Fruit fly (Drosophila melanogaster) whole organism, embryonic: ENCODE measurements around the gene Drs.

Source experiments
- Adf1 ChIP-seq: fragments of 200-800 bp; sonication (Bioruptor generic); IDR thresholded peaks from 2 replicates; pipeline ENCODE4 v1.3.6; 2022; ENCODE audit warnings: missing biosample characterization, missing genetic modification characterization
- B-H2 ChIP-seq: fragments of 200-800 bp; sonication (Bioruptor generic); optimal IDR thresholded peaks from 2 replicates; lab custom pipeline; 2018; ENCODE audit warnings: missing biosample characterization, mild to moderate bottlenecking, missing genetic modification characterization
- C15 ChIP-seq: fragments of 200-800 bp; sonication (Bioruptor generic); IDR thresholded peaks from 3 replicates; pipeline ENCODE4 v1.3.6; 2022; ENCODE audit warnings: missing biosample characterization, missing genetic modification characterization
- CG10565 ChIP-seq: fragments of 200-800 bp; sonication (Bioruptor generic); optimal IDR thresholded peaks from 3 replicates; lab custom pipeline; 2016; ENCODE audit warnings: missing biosample characterization, mild to moderate bottlenecking, missing genetic modification characterization
- CG14965 ChIP-seq: fragments of 200-800 bp; sonication (Bioruptor generic); optimal IDR thresholded peaks from 2 replicates; lab custom pipeline; 2016; ENCODE audit warnings: missing biosample characterization, missing genetic modification characterization, borderline replicate concordance
- CG15073 ChIP-seq: fragments of 200-800 bp; sonication (Bioruptor generic); optimal IDR thresholded peaks from 2 replicates; lab custom pipeline; 2016; ENCODE audit warnings: missing biosample characterization, missing genetic modification characterization
- CG15479 ChIP-seq: fragments of 200-800 bp; sonication (Bioruptor generic); optimal IDR thresholded peaks from 3 replicates; lab custom pipeline; 2019; ENCODE audit warnings: missing biosample characterization, mild to moderate bottlenecking, missing genetic modification characterization, moderate library complexity
- CG15514 ChIP-seq: fragments of 200-800 bp; sonication (Bioruptor generic); optimal IDR thresholded peaks from 3 replicates; lab custom pipeline; 2017; ENCODE audit warnings: missing biosample characterization, missing genetic modification characterization, mild to moderate bottlenecking, moderate library complexity, missing genetic modification reagents
- CG15601 ChIP-seq: fragments of 200-800 bp; sonication (Bioruptor generic); optimal IDR thresholded peaks from 3 replicates; lab custom pipeline; 2019; ENCODE audit warnings: missing biosample characterization, mild to moderate bottlenecking, missing genetic modification characterization, moderate library complexity
- CG17802 ChIP-seq: fragments of 200-800 bp; sonication (Bioruptor generic); optimal IDR thresholded peaks from 2 replicates; lab custom pipeline; 2018; ENCODE audit warnings: missing biosample characterization, mild to moderate bottlenecking, missing genetic modification characterization, moderate library complexity
- CG17829 ChIP-seq: fragments of 200-800 bp; optimal IDR thresholded peaks from 2 replicates; lab custom pipeline; 2019; ENCODE audit warnings: missing biosample characterization, mild to moderate bottlenecking, missing genetic modification characterization, moderate library complexity
- CG1832 ChIP-seq: fragments of 200-800 bp; sonication (Bioruptor generic); optimal IDR thresholded peaks from 2 replicates; lab custom pipeline; 2017; ENCODE audit warnings: missing biosample characterization, mild to moderate bottlenecking, missing genetic modification characterization, inconsistent platforms
- CG18764 ChIP-seq: fragments of 200-800 bp; sonication (Bioruptor generic); optimal IDR thresholded peaks from 3 replicates; lab custom pipeline; 2016; ENCODE audit warnings: missing biosample characterization, missing genetic modification characterization
- CG2129 ChIP-seq: fragments of 200-800 bp; sonication (Bioruptor generic); IDR thresholded peaks from 2 replicates; pipeline ENCODE4 v1.3.6; 2022; ENCODE audit warnings: missing biosample characterization, missing genetic modification characterization; ENCODE audit not compliant: partially characterized antibody
- CG2199 ChIP-seq: fragments of 200-800 bp; sonication (Bioruptor generic); IDR thresholded peaks from 3 replicates; pipeline ENCODE4 v1.3.6; 2022; ENCODE audit warnings: missing biosample characterization, missing genetic modification characterization
- CG32767 ChIP-seq: fragments of 200-800 bp; sonication (Bioruptor generic); IDR thresholded peaks from 2 replicates; pipeline ENCODE4 v1.3.6; 2022; ENCODE audit warnings: missing biosample characterization, missing genetic modification characterization
- CG5245 ChIP-seq: fragments of 200-800 bp; sonication (Bioruptor generic); optimal IDR thresholded peaks from 3 replicates; lab custom pipeline; 2016; ENCODE audit warnings: missing biosample characterization, missing genetic modification characterization
- CG5953 ChIP-seq: fragments of 200-800 bp; sonication (Bioruptor generic); IDR thresholded peaks from 2 replicates; pipeline ENCODE4 v1.3.6; 2022; ENCODE audit warnings: missing biosample characterization, missing genetic modification characterization
- CG6765 ChIP-seq: fragments of 200-800 bp; sonication (Bioruptor generic); optimal IDR thresholded peaks from 3 replicates; lab custom pipeline; 2017; ENCODE audit warnings: missing biosample characterization, mild to moderate bottlenecking, missing genetic modification characterization
- CG6854 ChIP-seq: fragments of 200-800 bp; sonication (Bioruptor generic); optimal IDR thresholded peaks from 3 replicates; lab custom pipeline; 2017; ENCODE audit warnings: missing biosample characterization, mild to moderate bottlenecking, missing genetic modification characterization
- CG8944 ChIP-seq: fragments of 200-800 bp; sonication (Bioruptor generic); optimal IDR thresholded peaks from 3 replicates; lab custom pipeline; 2016; ENCODE audit warnings: missing biosample characterization, missing genetic modification characterization
- Camta ChIP-seq: fragments of 200-800 bp; sonication (Bioruptor generic); optimal IDR thresholded peaks from 2 replicates; lab custom pipeline; 2016; ENCODE audit warnings: missing biosample characterization, missing genetic modification characterization
- D ChIP-seq, 2 experiments: fragments of 200-800 bp in 1 of 2; fragments of >200 bp in 1 of 2; sonication (Bioruptor generic) in 1 of 2; optimal IDR thresholded peaks; 2 replicates in 1 of 2; 3 replicates in 1 of 2; lab custom pipeline; 2017; ENCODE audit warnings: mild to moderate bottlenecking in 1 of 2, missing biosample characterization in 1 of 2, missing genetic modification characterization in 1 of 2, missing genetic modification reagents in 1 of 2
- Dek ChIP-seq: fragments of 200-800 bp; sonication (Bioruptor generic); optimal IDR thresholded peaks from 3 replicates; lab custom pipeline; 2019; ENCODE audit warnings: missing biosample characterization, mild to moderate bottlenecking, missing genetic modification characterization, moderate library complexity
- Drgx ChIP-seq: fragments of 200-800 bp; sonication (Bioruptor generic); IDR thresholded peaks from 2 replicates; pipeline ENCODE4 v1.3.6; 2022; ENCODE audit warnings: missing biosample characterization, missing genetic modification characterization
- H2.0 ChIP-seq: fragments of 200-800 bp; sonication (Bioruptor generic); IDR thresholded peaks from 2 replicates; pipeline ENCODE4 v1.3.6; 2022; ENCODE audit warnings: missing biosample characterization, missing genetic modification characterization
- HLH4C ChIP-seq: fragments of 200-800 bp; sonication (Bioruptor generic); IDR thresholded peaks from 3 replicates; pipeline ENCODE4 v1.3.6; 2022; ENCODE audit warnings: missing biosample characterization, missing genetic modification characterization; ENCODE audit not compliant: partially characterized antibody
- Hr51 ChIP-seq, 2 experiments: fragments of 200-800 bp; sonication (Bioruptor generic); optimal IDR thresholded peaks; 2 replicates in 1 of 2; 3 replicates in 1 of 2; lab custom pipeline; 2016 to 2018; ENCODE audit warnings: missing biosample characterization in 2 of 2, missing genetic modification characterization in 2 of 2, mild to moderate bottlenecking in 1 of 2, moderate library complexity in 1 of 2
- Kr ChIP-seq: fragments of 200-800 bp; sonication (Bioruptor generic); optimal IDR thresholded peaks from 2 replicates; lab custom pipeline; 2017; ENCODE audit warnings: missing biosample characterization, mild to moderate bottlenecking, missing genetic modification characterization
- MBD-R2 ChIP-seq: fragments of 200-800 bp; sonication (Bioruptor generic); IDR thresholded peaks from 2 replicates; pipeline ENCODE4 v1.3.6; 2022; ENCODE audit warnings: missing biosample characterization, missing genetic modification characterization
- Nf-YB ChIP-seq: fragments of 200-800 bp; sonication (Bioruptor generic); optimal IDR thresholded peaks from 3 replicates; lab custom pipeline; 2019; ENCODE audit warnings: missing biosample characterization, mild to moderate bottlenecking, missing genetic modification characterization, moderate library complexity
- Sox100B ChIP-seq: fragments of 200-800 bp; sonication (Bioruptor generic); optimal IDR thresholded peaks from 3 replicates; lab custom pipeline; 2018; ENCODE audit warnings: missing biosample characterization, mild to moderate bottlenecking, missing genetic modification characterization
- Xrp1 ChIP-seq: fragments of 200-800 bp; sonication (Bioruptor generic); IDR thresholded peaks from 2 replicates; pipeline ENCODE4 v1.3.6; 2022; ENCODE audit warnings: missing biosample characterization, missing genetic modification characterization
- amos ChIP-seq: fragments of 200-800 bp; sonication (Bioruptor generic); IDR thresholded peaks from 2 replicates; pipeline ENCODE4 v1.3.6; 2022; ENCODE audit warnings: missing biosample characterization, missing genetic modification characterization; ENCODE audit not compliant: partially characterized antibody
- ap ChIP-seq: fragments of 200-800 bp; sonication (Bioruptor generic); IDR thresholded peaks from 2 replicates; pipeline ENCODE4 v1.3.6; 2022; ENCODE audit warnings: missing biosample characterization, missing genetic modification characterization
- br ChIP-seq: fragments of >200 bp; optimal IDR thresholded peaks from 2 replicates; lab custom pipeline; 2017
- btn ChIP-seq: fragments of 200-800 bp; sonication (Bioruptor generic); optimal IDR thresholded peaks from 2 replicates; lab custom pipeline; 2016; ENCODE audit warnings: missing biosample characterization, missing genetic modification characterization
- cg ChIP-seq: fragments of 200-800 bp; sonication (Bioruptor generic); optimal IDR thresholded peaks from 3 replicates; lab custom pipeline; 2019; ENCODE audit warnings: missing biosample characterization, mild to moderate bottlenecking, missing genetic modification characterization, moderate library complexity
- chinmo ChIP-seq: fragments of 200-800 bp; sonication (Bioruptor generic); IDR thresholded peaks from 4 replicates; pipeline ENCODE4 v1.3.6; 2022; ENCODE audit warnings: missing biosample characterization, missing genetic modification characterization; ENCODE audit not compliant: partially characterized antibody
- crol ChIP-seq: fragments of 200-800 bp; sonication (Bioruptor generic); IDR thresholded peaks from 2 replicates; pipeline ENCODE4 v1.3.6; 2022; ENCODE audit warnings: missing biosample characterization, missing genetic modification characterization
- dm ChIP-seq: fragments of 200-800 bp; sonication (Bioruptor generic); optimal IDR thresholded peaks from 3 replicates; lab custom pipeline; 2016; ENCODE audit warnings: missing biosample characterization, missing genetic modification characterization
- h ChIP-seq: fragments of >200 bp; optimal IDR thresholded peaks from 2 replicates; lab custom pipeline; 2017
- ken ChIP-seq: fragments of 200-800 bp; sonication (Bioruptor generic); IDR thresholded peaks from 3 replicates; pipeline ENCODE4 v1.3.6; 2022; ENCODE audit warnings: missing biosample characterization, missing genetic modification characterization
- repo ChIP-seq: fragments of 200-800 bp; sonication (Bioruptor generic); optimal IDR thresholded peaks from 2 replicates; lab custom pipeline; 2016; ENCODE audit warnings: missing biosample characterization, missing genetic modification characterization
- sens ChIP-seq: fragments of 200-800 bp; sonication (Bioruptor generic); peaks from one replicate; lab custom pipeline; 2016; ENCODE audit warnings: missing biosample characterization, missing genetic modification characterization
- sima ChIP-seq: fragments of 200-800 bp; sonication (Bioruptor generic); optimal IDR thresholded peaks from 2 replicates; lab custom pipeline; 2016; ENCODE audit warnings: missing biosample characterization, missing genetic modification characterization
- slou ChIP-seq: fragments of 200-800 bp; sonication (Bioruptor generic); optimal IDR thresholded peaks from 3 replicates; lab custom pipeline; 2016; ENCODE audit warnings: missing biosample characterization, missing genetic modification characterization
- so ChIP-seq: fragments of 200-800 bp; sonication (Bioruptor generic); IDR thresholded peaks from 3 replicates; pipeline ENCODE4 v1.3.6; 2022; ENCODE audit warnings: missing biosample characterization, missing genetic modification characterization
- tap ChIP-seq: fragments of 200-800 bp; optimal IDR thresholded peaks from 3 replicates; lab custom pipeline; 2019; ENCODE audit warnings: missing biosample characterization, mild to moderate bottlenecking, missing genetic modification characterization, moderate library complexity
- wor ChIP-seq: fragments of 200-800 bp; sonication (Bioruptor generic); IDR thresholded peaks from 2 replicates; pipeline ENCODE4 v1.3.6; 2022; ENCODE audit warnings: missing biosample characterization, missing genetic modification characterization
- yki ChIP-seq: fragments of >200 bp; optimal IDR thresholded peaks from 3 replicates; lab custom pipeline; 2018

Drs gene

DNA sequence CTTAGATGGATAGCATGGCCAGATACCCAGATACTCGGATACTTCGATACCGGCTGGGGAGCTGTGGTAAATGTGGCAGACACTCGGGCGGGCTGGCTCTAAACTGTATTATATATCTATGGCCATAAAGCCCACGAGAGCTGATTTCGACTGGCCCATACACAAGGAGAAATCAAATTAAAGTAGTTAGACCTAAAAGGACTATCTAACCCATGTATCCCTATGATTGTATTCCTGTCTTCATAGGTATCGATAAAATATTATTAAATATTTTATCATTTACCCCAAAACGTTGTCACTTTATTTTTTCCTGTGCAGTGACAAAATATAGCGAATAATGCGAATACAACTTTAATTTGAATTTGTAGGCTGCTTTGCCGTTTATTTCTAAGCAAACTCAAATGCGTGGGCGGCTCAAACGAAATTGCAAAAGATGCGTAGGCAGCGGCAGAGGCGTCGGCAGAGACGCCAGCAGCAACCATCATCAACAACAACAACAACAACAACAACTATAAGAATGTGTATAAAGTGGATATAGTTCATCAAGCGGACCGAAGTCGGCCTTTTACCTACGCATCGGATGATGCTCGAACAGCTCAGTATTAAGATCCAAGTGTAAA lies 12.6 kb downstream of the Drs start (continued):
- TF ChIP-seq Nf-YB (GFP tag; lab: Kevin White, UChicago) (no peak), CG32767 (GFP tag; lab: Robert Waterston, UW) (peak; percentile 31; the same call in 1 of the 2 replicates), sens (GFP tag; lab: Kevin White, UChicago) (peak; percentile 27), CG18764 (GFP tag; lab: Kevin White, UChicago) (no peak), repo (no peak), crol (no peak), CG14965 (no peak), C15 (GFP tag; lab: Robert Waterston, UW) (no peak), H2.0 (GFP tag; lab: Robert Waterston, UW) (peak; percentile 72), CG5953 (peak; percentile 31; the same call in 1 of the 2 replicates), wor (peak; percentile 13; the same call in 1 of the 2 replicates), yki (lab: Kevin White, UChicago) (no peak), B-H2 (no peak), HLH4C (GFP tag; lab: Robert Waterston, UW) (no peak), ap (peak; percentile 28; the same call in 1 of the 2 replicates), CG15073 (no peak), Drgx (GFP tag; lab: Robert Waterston, UW) (peak; percentile 64), h (lab: Kevin White, UChicago) (no peak), CG2129 (GFP tag; lab: Robert Waterston, UW) (no peak), cg (GFP tag; lab: Kevin White, UChicago) (no peak), Dek (tag; lab: Kevin White, UChicago) (peak; percentile 47), chinmo (GFP tag; lab: Robert Waterston, UW) (no peak), CG6765 (GFP tag; lab: Kevin White, UChicago) (no peak), CG10565 (no peak), D (optimal IDR thresholded peaks at IDR 0.05; lab: Kevin White, UChicago) (no peak), D (GFP tag; optimal IDR thresholded peaks at IDR 0.05; lab: Kevin White, UChicago) (no peak), br (lab: Kevin White, UChicago) (no peak), Camta (no peak), CG8944 (GFP tag; lab: Kevin White, UChicago) (no peak), ken (GFP tag; lab: Robert Waterston, UW) (peak; percentile 70), slou (GFP tag; lab: Kevin White, UChicago) (no peak), CG17829 (tag; lab: Kevin White, UChicago) (no peak), amos (no peak), sima (no peak), Kr (no peak), Adf1 (peak; percentile 61), CG15479 (GFP tag; lab: Kevin White, UChicago) (no peak), so (0 out of 3 replicates have a peak, but pooled peaks have one; percentile 49), Hr51 (GFP tag; optimal IDR thresholded peaks at IDR 0.05; lab: Kevin White, UChicago) (peak in 1 of 2 experiments; percentile 63), CG2199 (GFP tag; lab: Robert Waterston, UW) (no peak), Xrp1 (GFP tag; lab: Robert Waterston, UW) (peak; percentile 50), MBD-R2 (no peak), CG1832 (GFP tag; lab: Kevin White, UChicago) (no peak), CG17802 (no peak), CG6854 (no peak), CG15514 (GFP tag; lab: Kevin White, UChicago) (peak; percentile 31), dm (no peak), CG5245 (GFP tag; lab: Kevin White, UChicago) (no peak), btn (GFP tag; lab: Kevin White, UChicago) (no peak), Sox100B (no peak), CG15601 (no peak), tap (tag; lab: Kevin White, UChicago) (peak; percentile 6)
